Fruit fly (Drosophila melanogaster): ENCODE results near the gene Icmt.

Icmt gene

DNA sequence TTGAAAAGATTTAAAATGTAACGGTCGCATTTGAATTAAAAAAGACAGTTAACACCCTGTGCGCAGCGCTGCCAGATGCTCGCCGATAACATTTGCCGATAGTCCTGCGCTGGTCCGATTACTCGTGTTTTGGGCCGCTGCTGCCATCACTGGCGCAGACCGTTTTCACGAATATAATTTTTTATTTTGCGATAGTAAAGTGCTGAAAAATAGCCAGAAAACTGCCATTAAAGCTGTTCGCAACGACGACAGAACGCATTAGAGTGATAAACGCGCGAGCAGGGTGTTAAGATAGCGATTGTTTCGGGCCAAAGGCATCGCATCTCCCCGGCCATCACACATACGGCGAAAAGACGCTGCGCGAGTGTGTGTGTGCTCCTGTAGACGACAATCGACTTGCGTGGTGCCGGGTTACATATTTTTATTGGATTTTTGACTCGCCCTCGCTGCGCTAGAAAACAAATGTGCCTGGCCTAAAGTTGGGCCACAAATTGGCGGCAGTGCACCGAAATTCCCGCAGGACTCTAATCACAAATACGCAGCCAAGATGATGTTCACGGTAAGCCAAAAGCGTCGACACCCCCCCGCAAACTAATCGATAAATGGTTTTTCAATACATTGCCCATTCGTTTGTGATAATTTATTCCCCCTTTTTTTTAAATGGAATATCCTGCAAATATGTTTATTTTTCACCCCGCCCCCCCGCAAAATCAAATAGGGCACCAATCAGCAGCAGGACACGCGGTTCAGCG is 18.8 kb downstream of the Icmt start, which contains the start of gene Srrm1 (continued):
- no peak for TF ChIP-seq E2f1 (GFP tag; IDR thresholded peaks at IDR 0.05)
- TF ChIP-seq Myb (GFP tag; optimal IDR thresholded peaks at IDR 0.05), result peak; percentile 100
- TF ChIP-seq her (GFP tag; optimal IDR thresholded peaks at IDR 0.05), result peak; percentile 51
- TF ChIP-seq CG1529 (GFP tag; optimal IDR thresholded peaks at IDR 0.05), result no peak
- peak; percentile 70 for TF ChIP-seq CG2129 (GFP tag; IDR thresholded peaks at IDR 0.05; ENCODE audit: partially characterized antibody)
- no peak for TF ChIP-seq Lpt (GFP tag; optimal IDR thresholded peaks at IDR 0.05)
- no peak for TF ChIP-seq ranshi (GFP tag; IDR thresholded peaks at IDR 0.05)
- TF ChIP-seq esg (GFP tag; conservative IDR thresholded peaks at IDR 0.05), result no peak
- TF ChIP-seq NC2β (GFP tag; optimal IDR thresholded peaks at IDR 0.05), result peak; percentile 52
- no peak for TF ChIP-seq klu (GFP tag; IDR thresholded peaks at IDR 0.05)
- no peak for TF ChIP-seq CG8765 (GFP tag; IDR thresholded peaks at IDR 0.05)
- TF ChIP-seq tgo (GFP tag; IDR thresholded peaks at IDR 0.05), result no peak
- TF ChIP-seq scrt (GFP tag; optimal IDR thresholded peaks at IDR 0.05), result no peak
- TF ChIP-seq MTF-1 (GFP tag; optimal IDR thresholded peaks at IDR 0.05; ENCODE audit: borderline replicate concordance), result no peak
- no peak for TF ChIP-seq bigmax (GFP tag; optimal IDR thresholded peaks at IDR 0.05)
- TF ChIP-seq gcm2 (GFP tag; optimal IDR thresholded peaks at IDR 0.05), result peak; percentile 25
- TF ChIP-seq CG1024 (GFP tag; IDR thresholded peaks at IDR 0.05), result no peak
- TF ChIP-seq nmo (GFP tag; optimal IDR thresholded peaks at IDR 0.05), result peak; percentile 55
- peak; percentile 19 to 22 for TF ChIP-seq chif (GFP tag; optimal IDR thresholded peaks at IDR 0.05)
- peak; percentile 17 for TF ChIP-seq abd-A (tag; optimal IDR thresholded peaks at IDR 0.05)
- TF ChIP-seq ftz-f1 (GFP tag; optimal IDR thresholded peaks at IDR 0.05), result peak; percentile 39
- TF ChIP-seq hbn (GFP tag; IDR thresholded peaks at IDR 0.05; ENCODE audit: partially characterized antibody), result peak; percentile 87
- no peak for TF ChIP-seq crc (GFP tag; optimal IDR thresholded peaks at IDR 0.05)
- TF ChIP-seq MESR4 (GFP tag; optimal IDR thresholded peaks at IDR 0.05), result peak; percentile 88
- peak; percentile 95 for TF ChIP-seq CG42726 (GFP tag; IDR thresholded peaks at IDR 0.05; ENCODE audit: partially characterized antibody)
- no peak for TF ChIP-seq ssp (GFP tag; IDR thresholded peaks at IDR 0.05)
- peak; percentile 28 for TF ChIP-seq bab2 (GFP tag; optimal IDR thresholded peaks at IDR 0.05)
- no peak for TF ChIP-seq corto (GFP tag; optimal IDR thresholded peaks at IDR 0.05)
- TF ChIP-seq CG10543 (GFP tag; optimal IDR thresholded peaks at IDR 0.05), result peak; percentile 31
- TF ChIP-seq CG7271 (tag; optimal IDR thresholded peaks at IDR 0.05), result no peak
- no peak for TF ChIP-seq CG18619 (GFP tag; optimal IDR thresholded peaks at IDR 0.05)
- TF ChIP-seq CG7786 (GFP tag; optimal IDR thresholded peaks at IDR 0.05), result peak; percentile 42
- TF ChIP-seq pita (GFP tag; optimal IDR thresholded peaks at IDR 0.05), result no peak
- peak; percentile 60 for TF ChIP-seq CG15514 (GFP tag; optimal IDR thresholded peaks at IDR 0.05)
- TF ChIP-seq CG7556 (GFP tag; optimal IDR thresholded peaks at IDR 0.05), result no peak
- no peak for TF ChIP-seq aop (GFP tag; IDR thresholded peaks at IDR 0.05)
- TF ChIP-seq CG31365 (tag; optimal IDR thresholded peaks at IDR 0.05), result no peak
- no peak for TF ChIP-seq Asciz (GFP tag; optimal IDR thresholded peaks at IDR 0.05)
- TF ChIP-seq CG4424 (GFP tag; optimal IDR thresholded peaks at IDR 0.05), result peak; percentile 26
- TF ChIP-seq CG16813 (GFP tag; IDR thresholded peaks at IDR 0.05; ENCODE audit: partially characterized antibody), result peak; percentile 93
- TF ChIP-seq CG18764 (GFP tag; optimal IDR thresholded peaks at IDR 0.05), result peak; percentile 24
- no peak for TF ChIP-seq emc (GFP tag; optimal IDR thresholded peaks at IDR 0.05)
- no peak for TF ChIP-seq Eip74EF (GFP tag; optimal IDR thresholded peaks at IDR 0.05)
- peak; percentile 55; the same call in 2 of the 4 replicates for TF ChIP-seq Gug (GFP tag; IDR thresholded peaks at IDR 0.05)
- TF ChIP-seq unc-4 (GFP tag; IDR thresholded peaks at IDR 0.05; ENCODE audit: partially characterized antibody), result peak; percentile 90
- TF ChIP-seq pum (GFP tag; optimal IDR thresholded peaks at IDR 0.05), result peak; percentile 38
- TF ChIP-seq CG5245 (GFP tag; optimal IDR thresholded peaks at IDR 0.05), result peak; percentile 4
- no peak for TF ChIP-seq jing (GFP tag; optimal IDR thresholded peaks at IDR 0.05)
- no peak for TF ChIP-seq wdn (GFP tag; IDR thresholded peaks at IDR 0.05)

Data from whole organism, embryonic.